Fruit fly (Drosophila melanogaster) whole organism, embryonic: ENCODE results near the gene CAH1.

Experiments used
- Asciz ChIP-seq: fragments of 200-800 bp; sonication (Bioruptor generic); optimal IDR thresholded peaks from 2 replicates; lab custom pipeline; 2017; ENCODE audit warnings: missing biosample characterization, mild to moderate bottlenecking, missing genetic modification characterization, missing genetic modification reagents
- B-H1 ChIP-seq: fragments of 200-800 bp; sonication (Bioruptor generic); IDR thresholded peaks from 3 replicates; pipeline ENCODE4 v1.3.6; 2022; ENCODE audit warnings: missing biosample characterization, missing genetic modification characterization
- Bteb2 ChIP-seq: fragments of 200-800 bp; sonication (Bioruptor generic); optimal IDR thresholded peaks from 2 replicates; lab custom pipeline; 2016; ENCODE audit warnings: missing biosample characterization, missing genetic modification characterization
- CG10274 ChIP-seq: fragments of 200-800 bp; sonication (Bioruptor generic); optimal IDR thresholded peaks from 3 replicates; lab custom pipeline; 2017; ENCODE audit warnings: missing biosample characterization, mild to moderate bottlenecking, missing genetic modification characterization
- CG11093 ChIP-seq: fragments of 200-800 bp; sonication (Bioruptor generic); IDR thresholded peaks from 3 replicates; pipeline ENCODE4 v1.3.6; 2022; ENCODE audit warnings: missing biosample characterization, missing genetic modification characterization
- CG11247 ChIP-seq: fragments of 200-800 bp; sonication (Bioruptor generic); IDR thresholded peaks from 2 replicates; pipeline ENCODE4 v1.3.6; 2022; ENCODE audit warnings: missing biosample characterization, missing genetic modification characterization
- CG12071 ChIP-seq: fragments of 200-800 bp; sonication (Bioruptor generic); optimal IDR thresholded peaks from 3 replicates; lab custom pipeline; 2018; ENCODE audit warnings: missing biosample characterization, mild to moderate bottlenecking, missing genetic modification characterization
- CG12104 ChIP-seq: fragments of 200-800 bp; sonication (Bioruptor generic); optimal IDR thresholded peaks from 3 replicates; lab custom pipeline; 2016; ENCODE audit warnings: missing biosample characterization, missing genetic modification characterization
- CG13287 ChIP-seq: fragments of 200-800 bp; sonication (Bioruptor generic); IDR thresholded peaks from 2 replicates; pipeline ENCODE4 v1.3.6; 2022; ENCODE audit warnings: missing biosample characterization, missing genetic modification characterization; ENCODE audit not compliant: partially characterized antibody
- CG14860 ChIP-seq: fragments of 200-800 bp; sonication (Bioruptor generic); IDR thresholded peaks from 3 replicates; pipeline ENCODE4 v1.3.6; 2022; ENCODE audit warnings: missing biosample characterization, missing genetic modification characterization; ENCODE audit not compliant: partially characterized antibody
- CG16813 ChIP-seq: fragments of 200-800 bp; sonication (Bioruptor generic); IDR thresholded peaks from 3 replicates; pipeline ENCODE4 v1.3.6; 2022; ENCODE audit warnings: missing biosample characterization, missing genetic modification characterization; ENCODE audit not compliant: partially characterized antibody
- CG16863 ChIP-seq: fragments of 200-800 bp; sonication (Bioruptor generic); optimal IDR thresholded peaks from 3 replicates; lab custom pipeline; 2016; ENCODE audit warnings: missing biosample characterization, missing genetic modification characterization
- CG17328 ChIP-seq: fragments of 200-800 bp; sonication (Bioruptor generic); IDR thresholded peaks from 2 replicates; pipeline ENCODE4 v1.3.6; 2022; ENCODE audit warnings: missing biosample characterization, missing genetic modification characterization
- CG17829 ChIP-seq: fragments of 200-800 bp; optimal IDR thresholded peaks from 2 replicates; lab custom pipeline; 2019; ENCODE audit warnings: missing biosample characterization, mild to moderate bottlenecking, missing genetic modification characterization, moderate library complexity
- CG31365 ChIP-seq: fragments of 200-800 bp; sonication (Bioruptor generic); optimal IDR thresholded peaks from 2 replicates; lab custom pipeline; 2018; ENCODE audit warnings: missing biosample characterization, mild to moderate bottlenecking, missing genetic modification characterization
- CG34224 ChIP-seq: fragments of 200-800 bp; sonication (Bioruptor generic); IDR thresholded peaks from 3 replicates; pipeline ENCODE4 v1.3.6; 2022; ENCODE audit warnings: missing biosample characterization, missing genetic modification characterization; ENCODE audit not compliant: partially characterized antibody
- CG34376 ChIP-seq: fragments of 200-800 bp; sonication (Bioruptor generic); optimal IDR thresholded peaks from 2 replicates; lab custom pipeline; 2018; ENCODE audit warnings: missing biosample characterization, mild to moderate bottlenecking, missing genetic modification characterization
- CG3995 ChIP-seq: fragments of 200-800 bp; sonication (Bioruptor generic); optimal IDR thresholded peaks from 3 replicates; lab custom pipeline; 2016; ENCODE audit warnings: missing biosample characterization, missing genetic modification characterization
- CG42726 ChIP-seq: fragments of 200-800 bp; sonication (Bioruptor generic); IDR thresholded peaks from 2 replicates; pipeline ENCODE4 v1.3.6; 2022; ENCODE audit warnings: missing biosample characterization, missing genetic modification characterization; ENCODE audit not compliant: partially characterized antibody
- CG4730 ChIP-seq: fragments of 200-800 bp; sonication (Bioruptor generic); IDR thresholded peaks from 2 replicates; pipeline ENCODE4 v1.3.6; 2022; ENCODE audit warnings: missing biosample characterization, missing genetic modification characterization
- CG5953 ChIP-seq: fragments of 200-800 bp; sonication (Bioruptor generic); IDR thresholded peaks from 2 replicates; pipeline ENCODE4 v1.3.6; 2022; ENCODE audit warnings: missing biosample characterization, missing genetic modification characterization
- CG6689 ChIP-seq: fragments of 200-800 bp; sonication (Bioruptor generic); IDR thresholded peaks from 2 replicates; pipeline ENCODE4 v1.3.6; 2022; ENCODE audit warnings: missing biosample characterization, missing genetic modification characterization
- CG6854 ChIP-seq: fragments of 200-800 bp; sonication (Bioruptor generic); optimal IDR thresholded peaks from 3 replicates; lab custom pipeline; 2017; ENCODE audit warnings: missing biosample characterization, mild to moderate bottlenecking, missing genetic modification characterization
- CG7839 ChIP-seq: fragments of 200-800 bp; sonication (Bioruptor generic); optimal IDR thresholded peaks from 3 replicates; lab custom pipeline; 2018; ENCODE audit warnings: missing biosample characterization, mild to moderate bottlenecking, missing genetic modification characterization, moderate library complexity
- CG8281 ChIP-seq: fragments of 200-800 bp; sonication (Bioruptor generic); optimal IDR thresholded peaks from 2 replicates; lab custom pipeline; 2018; ENCODE audit warnings: missing biosample characterization, mild to moderate bottlenecking, missing genetic modification characterization, moderate library complexity
- CG8478 ChIP-seq: fragments of >200 bp; optimal IDR thresholded peaks from 2 replicates; lab custom pipeline; 2018
- Camta ChIP-seq: fragments of 200-800 bp; sonication (Bioruptor generic); optimal IDR thresholded peaks from 2 replicates; lab custom pipeline; 2016; ENCODE audit warnings: missing biosample characterization, missing genetic modification characterization
- Chrac-16 ChIP-seq: fragments of 200-800 bp; sonication (Bioruptor generic); optimal IDR thresholded peaks from 3 replicates; lab custom pipeline; 2016; ENCODE audit warnings: missing biosample characterization, missing genetic modification characterization
- CkIIα-i1 ChIP-seq: fragments of 200-800 bp; sonication (Bioruptor generic); IDR thresholded peaks from 2 replicates; pipeline ENCODE4 v1.3.6; 2022; ENCODE audit warnings: missing biosample characterization, missing genetic modification characterization
- E2f2 ChIP-seq: fragments of 200-800 bp; sonication (Bioruptor generic); IDR thresholded peaks from 2 replicates; pipeline ENCODE4 v1.3.6; 2022; ENCODE audit warnings: missing biosample characterization, missing genetic modification characterization
- HHEX ChIP-seq: fragments of 200-800 bp; sonication (Bioruptor generic); optimal IDR thresholded peaks from 3 replicates; lab custom pipeline; 2017; ENCODE audit warnings: missing biosample characterization, mild to moderate bottlenecking, missing genetic modification characterization, missing genetic modification reagents
- Hmr ChIP-seq: fragments of 200-800 bp; sonication (Bioruptor generic); optimal IDR thresholded peaks from 3 replicates; lab custom pipeline; 2017; ENCODE audit warnings: mild to moderate bottlenecking, missing biosample characterization, missing genetic modification reagents, missing genetic modification characterization
- MBD-R2 ChIP-seq: fragments of 200-800 bp; sonication (Bioruptor generic); IDR thresholded peaks from 2 replicates; pipeline ENCODE4 v1.3.6; 2022; ENCODE audit warnings: missing biosample characterization, missing genetic modification characterization
- Nf-YB ChIP-seq: fragments of 200-800 bp; sonication (Bioruptor generic); optimal IDR thresholded peaks from 3 replicates; lab custom pipeline; 2019; ENCODE audit warnings: missing biosample characterization, mild to moderate bottlenecking, missing genetic modification characterization, moderate library complexity
- Oaz ChIP-seq: fragments of 200-800 bp; sonication (Bioruptor generic); IDR thresholded peaks from 2 replicates; pipeline ENCODE4 v1.3.6; 2022; ENCODE audit warnings: missing biosample characterization, missing genetic modification characterization
- Opbp ChIP-seq: fragments of 200-800 bp; sonication (Bioruptor generic); IDR thresholded peaks from 3 replicates; pipeline ENCODE4 v1.3.6; 2022; ENCODE audit warnings: missing biosample characterization, missing genetic modification characterization; ENCODE audit not compliant: partially characterized antibody
- Spps ChIP-seq: fragments of 200-800 bp; sonication (Bioruptor generic); optimal IDR thresholded peaks from 2 replicates; lab custom pipeline; 2018; ENCODE audit warnings: missing biosample characterization, mild to moderate bottlenecking, missing genetic modification characterization
- Xbp1 ChIP-seq: fragments of 200-800 bp; sonication (Bioruptor generic); optimal IDR thresholded peaks from 3 replicates; lab custom pipeline; 2016; ENCODE audit warnings: missing biosample characterization, mild to moderate bottlenecking, missing genetic modification characterization
- abd-A ChIP-seq: fragments of 200-800 bp; sonication (Bioruptor generic); optimal IDR thresholded peaks from 3 replicates; lab custom pipeline; 2019; ENCODE audit warnings: missing biosample characterization, mild to moderate bottlenecking, missing genetic modification characterization, moderate library complexity
- br ChIP-seq: fragments of >200 bp; optimal IDR thresholded peaks from 2 replicates; lab custom pipeline; 2017
- chif ChIP-seq, 2 experiments: fragments of 200-800 bp; sonication (Bioruptor generic); optimal IDR thresholded peaks; 3 replicates each; lab custom pipeline; 2016; ENCODE audit warnings: missing biosample characterization in 2 of 2, missing genetic modification characterization in 2 of 2
- crol ChIP-seq: fragments of 200-800 bp; sonication (Bioruptor generic); IDR thresholded peaks from 2 replicates; pipeline ENCODE4 v1.3.6; 2022; ENCODE audit warnings: missing biosample characterization, missing genetic modification characterization
- ewg ChIP-seq: fragments of 200-800 bp; sonication (Bioruptor generic); optimal IDR thresholded peaks from 3 replicates; lab custom pipeline; 2017; ENCODE audit warnings: mild to moderate bottlenecking, missing biosample characterization, missing genetic modification reagents, missing genetic modification characterization
- gcm2 ChIP-seq: fragments of 200-800 bp; sonication (Bioruptor generic); optimal IDR thresholded peaks from 2 replicates; lab custom pipeline; 2016; ENCODE audit warnings: missing biosample characterization, missing genetic modification characterization
- hkb ChIP-seq, 2 experiments: fragments of 200-800 bp in 1 of 2; fragments of >200 bp in 1 of 2; sonication (Bioruptor generic) in 1 of 2; IDR thresholded peaks in 1 of 2; optimal IDR thresholded peaks in 1 of 2; 2 replicates each; pipeline versions ENCODE4 v1.3.6 to Lab custom; 2017 to 2022; ENCODE audit warnings: missing biosample characterization in 1 of 2, missing genetic modification characterization in 1 of 2
- klu ChIP-seq: fragments of 200-800 bp; sonication (Bioruptor generic); IDR thresholded peaks from 2 replicates; pipeline ENCODE4 v1.3.6; 2022; ENCODE audit warnings: missing biosample characterization, missing genetic modification characterization
- lbe ChIP-seq: fragments of 200-800 bp; sonication (Bioruptor generic); optimal IDR thresholded peaks from 2 replicates; lab custom pipeline; 2016; ENCODE audit warnings: missing biosample characterization, mild to moderate bottlenecking, missing genetic modification characterization
- nerfin-2 ChIP-seq: fragments of 200-800 bp; sonication (Bioruptor generic); IDR thresholded peaks from 2 replicates; pipeline ENCODE4 v1.3.6; 2022; ENCODE audit warnings: missing biosample characterization, missing genetic modification characterization; ENCODE audit not compliant: partially characterized antibody
- org-1 ChIP-seq: fragments of 200-800 bp; sonication (Bioruptor generic); optimal IDR thresholded peaks from 2 replicates; lab custom pipeline; 2017; ENCODE audit warnings: missing biosample characterization, missing genetic modification characterization
- p53 ChIP-seq: fragments of 200-800 bp; sonication (Bioruptor generic); optimal IDR thresholded peaks from 2 replicates; lab custom pipeline; 2016; ENCODE audit warnings: missing biosample characterization, missing genetic modification characterization
- usp ChIP-seq: fragments of >200 bp; optimal IDR thresholded peaks from 2 replicates; lab custom pipeline; 2017; ENCODE audit warnings: missing biosample characterization, missing genetic modification characterization
- vvl ChIP-seq: fragments of 200-800 bp; sonication (Bioruptor generic); IDR thresholded peaks from 2 replicates; pipeline ENCODE4 v1.3.6; 2022; ENCODE audit warnings: missing biosample characterization, missing genetic modification characterization

Gene CAH1

dm6 chr2L:13811323-13811722 lies 7.9 kb downstream of the CAH1 start, which contains the start of the genes Adat1 and CG16865 (continued):
- TF ChIP-seq Chrac-16 (GFP tag; lab: Kevin White, UChicago): no peak
- TF ChIP-seq CG14860 (GFP tag; lab: Robert Waterston, UW): peak; percentile 56; the same call in 2 of the 3 replicates
- TF ChIP-seq CG34224 (GFP tag; lab: Robert Waterston, UW): peak; percentile 57
- peak; percentile 54; the same call in 2 of the 3 replicates for TF ChIP-seq CG16813 (GFP tag; lab: Robert Waterston, UW)
- TF ChIP-seq vvl (GFP tag; lab: Robert Waterston, UW): no peak
- no peak for TF ChIP-seq CG8478
- no peak for TF ChIP-seq chif (GFP tag; optimal IDR thresholded peaks at IDR 0.05; lab: Kevin White, UChicago)
- TF ChIP-seq CG17328 (GFP tag; lab: Robert Waterston, UW): no peak
- TF ChIP-seq Nf-YB (GFP tag; lab: Kevin White, UChicago): no peak
- no peak for TF ChIP-seq CG10274 (GFP tag; lab: Kevin White, UChicago)
- TF ChIP-seq usp (GFP tag; lab: Kevin White, UChicago): no peak
- TF ChIP-seq CG42726 (GFP tag; lab: Robert Waterston, UW): no peak
- no peak for TF ChIP-seq CG31365 (tag; lab: Kevin White, UChicago)
- TF ChIP-seq CG8281: no peak
- TF ChIP-seq crol (GFP tag; lab: Robert Waterston, UW): no peak
- TF ChIP-seq CkIIα-i1 (GFP tag; lab: Robert Waterston, UW): no peak
- TF ChIP-seq gcm2: no peak
- TF ChIP-seq Opbp (GFP tag; lab: Robert Waterston, UW): 0 out of 3 replicates have a peak, but pooled peaks have one; percentile 31
- TF ChIP-seq CG11247 (GFP tag; lab: Robert Waterston, UW): no peak
- TF ChIP-seq E2f2 (GFP tag; lab: Robert Waterston, UW): peak; percentile 41
- TF ChIP-seq CG7839 (tag; lab: Kevin White, UChicago): no peak
- no peak for TF ChIP-seq CG3995 (GFP tag; lab: Kevin White, UChicago)
- no peak for TF ChIP-seq Bteb2 (GFP tag; lab: Kevin White, UChicago)
- no peak for TF ChIP-seq Hmr (GFP tag; lab: Kevin White, UChicago)
- TF ChIP-seq Camta (GFP tag; lab: Kevin White, UChicago): no peak
- TF ChIP-seq B-H1 (GFP tag; lab: Robert Waterston, UW): no peak
- TF ChIP-seq CG13287 (GFP tag; lab: Robert Waterston, UW): peak; percentile 72
- TF ChIP-seq org-1 (GFP tag; lab: Kevin White, UChicago): no peak
- no peak for TF ChIP-seq Spps (tag; lab: Kevin White, UChicago)
- TF ChIP-seq Oaz (GFP tag; lab: Robert Waterston, UW): no peak
- TF ChIP-seq CG34376: no peak
- TF ChIP-seq CG16863 (GFP tag; lab: Kevin White, UChicago): no peak
- TF ChIP-seq CG6689 (GFP tag; lab: Robert Waterston, UW): no peak
- TF ChIP-seq lbe: no peak
- TF ChIP-seq hkb (optimal IDR thresholded peaks at IDR 0.05; lab: Kevin White, UChicago): no peak
- no peak for TF ChIP-seq hkb (GFP tag; IDR thresholded peaks at IDR 0.05; lab: Robert Waterston, UW)
- no peak for TF ChIP-seq CG12104
- no peak for TF ChIP-seq ewg (GFP tag; lab: Kevin White, UChicago)
- no peak for TF ChIP-seq br (lab: Kevin White, UChicago)
- no peak for TF ChIP-seq CG11093 (GFP tag; lab: Robert Waterston, UW)
- no peak for TF ChIP-seq p53 (GFP tag; lab: Kevin White, UChicago)
- no peak for TF ChIP-seq CG4730 (GFP tag; lab: Robert Waterston, UW)
- TF ChIP-seq Xbp1 (GFP tag; lab: Kevin White, UChicago): no peak
- no peak for TF ChIP-seq CG6854 (GFP tag; lab: Kevin White, UChicago)
- TF ChIP-seq MBD-R2 (GFP tag; lab: Robert Waterston, UW): peak; percentile 96
- no peak for TF ChIP-seq Asciz (GFP tag; lab: Kevin White, UChicago)
- peak; percentile 5 for TF ChIP-seq CG17829 (tag; lab: Kevin White, UChicago)
- TF ChIP-seq HHEX: no peak
- no peak for TF ChIP-seq abd-A
- TF ChIP-seq CG12071: no peak
- TF ChIP-seq nerfin-2 (GFP tag; lab: Robert Waterston, UW): peak; percentile 25; the same call in 1 of the 2 replicates
- TF ChIP-seq CG5953 (GFP tag; lab: Robert Waterston, UW): no peak
- TF ChIP-seq klu (GFP tag; lab: Robert Waterston, UW): no peak
